Fruit fly (Drosophila melanogaster): ENCODE results near the gene Eph.

DNA sequence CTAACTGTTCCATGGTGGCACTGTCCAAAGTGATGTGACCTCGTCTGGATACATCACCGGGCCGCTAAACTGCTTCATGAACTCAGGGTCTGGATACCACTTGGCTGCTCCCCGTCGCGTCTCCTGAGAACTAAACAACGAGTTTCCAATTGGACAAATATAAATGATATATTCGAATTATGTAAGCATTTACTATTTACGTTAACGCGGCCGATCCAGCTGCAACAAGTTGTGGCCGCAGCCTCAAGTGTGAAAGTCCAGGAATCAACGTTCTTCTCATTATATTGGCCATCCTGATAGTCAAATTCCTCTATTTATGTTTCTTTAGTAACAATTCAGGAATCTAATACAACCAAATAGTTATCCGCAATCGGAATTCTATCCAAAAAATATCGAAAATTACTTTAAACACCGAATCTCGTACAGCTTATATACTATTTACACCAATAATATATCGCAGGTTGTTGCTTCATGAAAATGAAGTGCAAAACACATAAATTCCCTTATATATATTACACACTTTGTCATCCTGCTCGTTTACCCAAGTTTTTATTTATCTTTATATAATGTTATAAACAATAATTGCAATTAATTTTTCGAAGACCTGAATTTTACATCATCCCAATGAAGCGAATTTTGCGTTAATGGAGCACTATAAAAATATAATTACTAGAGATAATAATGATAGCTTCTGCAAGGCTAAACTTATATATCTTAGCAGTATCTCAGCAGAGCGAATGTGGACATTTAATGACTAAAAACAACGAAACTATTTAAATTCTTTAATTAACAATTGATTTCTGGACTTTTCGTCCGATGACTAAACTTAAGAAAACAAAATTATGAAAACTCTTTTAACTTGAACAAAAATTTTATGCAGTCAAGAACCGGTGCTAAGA lies 39.8 kb upstream of the Eph start:
- TF ChIP-seq CG2129 (GFP tag; IDR thresholded peaks at IDR 0.05; ENCODE audit: partially characterized antibody), result no peak
- TF ChIP-seq CG8478 (optimal IDR thresholded peaks at IDR 0.05), result no peak
- TF ChIP-seq Atf3 (GFP tag; optimal IDR thresholded peaks at IDR 0.05), result no peak
- no peak for TF ChIP-seq CG9876 (GFP tag; optimal IDR thresholded peaks at IDR 0.05)
- TF ChIP-seq jigr1 (GFP tag; IDR thresholded peaks at IDR 0.05), result no peak
